Fruit fly (Drosophila melanogaster) whole organism, embryonic: Measurements from ENCODE around the gene CG11095.
A peak's percentile ranks its signal among the peaks of the same experiment; 100 is the strongest.

ENCODE experiments used
- Ada2b ChIP-seq: fragments of 200-800 bp; sonication (Bioruptor generic); IDR thresholded peaks from 2 replicates; pipeline ENCODE4 v1.3.6; 2022; ENCODE audit warnings: missing biosample characterization, missing genetic modification characterization
- CG10431 ChIP-seq: fragments of 200-800 bp; sonication (Bioruptor generic); optimal IDR thresholded peaks from 3 replicates; lab custom pipeline; 2018; ENCODE audit warnings: missing biosample characterization, mild to moderate bottlenecking, missing genetic modification characterization
- CG12155 ChIP-seq: fragments of 200-800 bp; sonication (Bioruptor generic); optimal IDR thresholded peaks from 3 replicates; lab custom pipeline; 2016; ENCODE audit warnings: missing biosample characterization, missing genetic modification characterization
- CG12744 ChIP-seq: fragments of 200-800 bp; sonication (Bioruptor generic); optimal IDR thresholded peaks from 2 replicates; lab custom pipeline; 2016; ENCODE audit warnings: missing biosample characterization, missing genetic modification characterization
- CG1603 ChIP-seq: fragments of 200-800 bp; sonication (Bioruptor generic); optimal IDR thresholded peaks from 2 replicates; lab custom pipeline; 2019; ENCODE audit warnings: missing biosample characterization, mild to moderate bottlenecking, missing genetic modification characterization, moderate library complexity
- CG17568 ChIP-seq: fragments of 200-800 bp; sonication (Bioruptor generic); optimal IDR thresholded peaks from 2 replicates; lab custom pipeline; 2018; ENCODE audit warnings: missing biosample characterization, mild to moderate bottlenecking, missing genetic modification characterization, moderate library complexity
- CG18599 ChIP-seq: fragments of 200-800 bp; sonication (Bioruptor generic); optimal IDR thresholded peaks from 3 replicates; lab custom pipeline; 2017; ENCODE audit warnings: missing biosample characterization, missing genetic modification characterization, mild to moderate bottlenecking, moderate library complexity, missing genetic modification reagents
- CG2116 ChIP-seq: fragments of 200-800 bp; sonication (Bioruptor generic); optimal IDR thresholded peaks from 3 replicates; lab custom pipeline; 2018; ENCODE audit warnings: missing biosample characterization, mild to moderate bottlenecking, missing genetic modification characterization
- CG2202 ChIP-seq: fragments of 200-800 bp; sonication (Bioruptor generic); optimal IDR thresholded peaks from 2 replicates; lab custom pipeline; 2018; ENCODE audit warnings: missing biosample characterization, mild to moderate bottlenecking, missing genetic modification characterization
- CG31224 ChIP-seq: fragments of 200-800 bp; sonication (Bioruptor generic); IDR thresholded peaks from 2 replicates; pipeline ENCODE4 v1.3.6; 2022; ENCODE audit warnings: missing biosample characterization, missing genetic modification characterization
- CG32532 ChIP-seq: fragments of 200-800 bp; sonication (Bioruptor generic); IDR thresholded peaks from 2 replicates; pipeline ENCODE4 v1.3.6; 2022; ENCODE audit warnings: missing biosample characterization, missing genetic modification characterization
- CG42726 ChIP-seq: fragments of 200-800 bp; sonication (Bioruptor generic); IDR thresholded peaks from 2 replicates; pipeline ENCODE4 v1.3.6; 2022; ENCODE audit warnings: missing biosample characterization, missing genetic modification characterization; ENCODE audit not compliant: partially characterized antibody
- CG4424 ChIP-seq: fragments of 200-800 bp; sonication (Bioruptor generic); optimal IDR thresholded peaks from 3 replicates; lab custom pipeline; 2016; ENCODE audit warnings: missing biosample characterization, missing genetic modification characterization
- CG5245 ChIP-seq: fragments of 200-800 bp; sonication (Bioruptor generic); optimal IDR thresholded peaks from 3 replicates; lab custom pipeline; 2016; ENCODE audit warnings: missing biosample characterization, missing genetic modification characterization
- CG7963 ChIP-seq: fragments of 200-800 bp; sonication (Bioruptor generic); IDR thresholded peaks from 3 replicates; pipeline ENCODE4 v1.3.6; 2022; ENCODE audit warnings: missing biosample characterization, missing genetic modification characterization; ENCODE audit not compliant: partially characterized antibody
- CG8089 ChIP-seq: fragments of 200-800 bp; sonication (Bioruptor generic); optimal IDR thresholded peaks from 3 replicates; lab custom pipeline; 2016; ENCODE audit warnings: missing biosample characterization, missing genetic modification characterization
- Dek ChIP-seq: fragments of 200-800 bp; sonication (Bioruptor generic); optimal IDR thresholded peaks from 3 replicates; lab custom pipeline; 2019; ENCODE audit warnings: missing biosample characterization, mild to moderate bottlenecking, missing genetic modification characterization, moderate library complexity
- HLH3B ChIP-seq: fragments of 200-800 bp; sonication (Bioruptor generic); IDR thresholded peaks from 2 replicates; pipeline ENCODE4 v1.3.6; 2022; ENCODE audit warnings: missing biosample characterization, missing genetic modification characterization
- Hr3 ChIP-seq: fragments of 200-800 bp; sonication (Bioruptor generic); optimal IDR thresholded peaks from 3 replicates; lab custom pipeline; 2016; ENCODE audit warnings: missing biosample characterization, missing genetic modification characterization
- Hr51 ChIP-seq, 2 experiments: fragments of 200-800 bp; sonication (Bioruptor generic); optimal IDR thresholded peaks; 2 replicates in 1 of 2; 3 replicates in 1 of 2; lab custom pipeline; 2016 to 2018; ENCODE audit warnings: missing biosample characterization in 2 of 2, missing genetic modification characterization in 2 of 2, mild to moderate bottlenecking in 1 of 2, moderate library complexity in 1 of 2
- MTF-1 ChIP-seq: fragments of 200-800 bp; sonication (Bioruptor generic); optimal IDR thresholded peaks from 2 replicates; lab custom pipeline; 2018; ENCODE audit warnings: missing biosample characterization, mild to moderate bottlenecking, missing genetic modification characterization, borderline replicate concordance
- Ptx1 ChIP-seq: fragments of 200-800 bp; sonication (Bioruptor generic); IDR thresholded peaks from 2 replicates; pipeline ENCODE4 v1.3.6; 2022; ENCODE audit warnings: missing biosample characterization, missing genetic modification characterization
- YL-1 ChIP-seq: fragments of 200-800 bp; sonication (Bioruptor generic); optimal IDR thresholded peaks from 3 replicates; lab custom pipeline; 2017; ENCODE audit warnings: missing biosample characterization, mild to moderate bottlenecking, missing genetic modification characterization
- amos ChIP-seq: fragments of 200-800 bp; sonication (Bioruptor generic); IDR thresholded peaks from 2 replicates; pipeline ENCODE4 v1.3.6; 2022; ENCODE audit warnings: missing biosample characterization, missing genetic modification characterization; ENCODE audit not compliant: partially characterized antibody
- aop ChIP-seq: fragments of 200-800 bp; sonication (Bioruptor generic); IDR thresholded peaks from 2 replicates; pipeline ENCODE4 v1.3.6; 2022; ENCODE audit warnings: missing biosample characterization, missing genetic modification characterization
- bowl ChIP-seq: fragments of 200-800 bp; sonication (Bioruptor generic); IDR thresholded peaks from 2 replicates; pipeline ENCODE4 v1.3.6; 2022; ENCODE audit warnings: missing biosample characterization, missing genetic modification characterization
- bsh ChIP-seq, 2 experiments: fragments of 200-800 bp; sonication (Bioruptor generic); optimal IDR thresholded peaks; 2 replicates each; lab custom pipeline; 2017 to 2018; ENCODE audit warnings: mild to moderate bottlenecking in 2 of 2, missing biosample characterization in 2 of 2, missing genetic modification characterization in 2 of 2, moderate library complexity in 1 of 2
- chm ChIP-seq: fragments of 200-800 bp; sonication (Bioruptor generic); IDR thresholded peaks from 2 replicates; pipeline ENCODE4 v1.3.6; 2022; ENCODE audit warnings: missing biosample characterization, missing genetic modification characterization
- chn ChIP-seq: fragments of 200-800 bp; sonication (Bioruptor generic); optimal IDR thresholded peaks from 2 replicates; lab custom pipeline; 2016; ENCODE audit warnings: missing biosample characterization, missing genetic modification characterization
- crol ChIP-seq: fragments of 200-800 bp; sonication (Bioruptor generic); IDR thresholded peaks from 2 replicates; pipeline ENCODE4 v1.3.6; 2022; ENCODE audit warnings: missing biosample characterization, missing genetic modification characterization
- dmrt99B ChIP-seq: fragments of 200-800 bp; sonication (Bioruptor generic); optimal IDR thresholded peaks from 2 replicates; lab custom pipeline; 2018; ENCODE audit warnings: missing biosample characterization, mild to moderate bottlenecking, missing genetic modification characterization, moderate library complexity
- grau ChIP-seq: fragments of 200-800 bp; optimal IDR thresholded peaks from 3 replicates; lab custom pipeline; 2019; ENCODE audit warnings: missing biosample characterization, mild to moderate bottlenecking, missing genetic modification characterization, moderate library complexity
- jing ChIP-seq: fragments of 200-800 bp; sonication (Bioruptor generic); optimal IDR thresholded peaks from 2 replicates; lab custom pipeline; 2018; ENCODE audit warnings: missing biosample characterization, mild to moderate bottlenecking, missing genetic modification characterization
- kah ChIP-seq: fragments of 200-800 bp; sonication (Bioruptor generic); optimal IDR thresholded peaks from 2 replicates; lab custom pipeline; 2018; ENCODE audit warnings: missing biosample characterization, mild to moderate bottlenecking, missing genetic modification characterization
- mam ChIP-seq: fragments of 200-800 bp; sonication (Bioruptor generic); optimal IDR thresholded peaks from 3 replicates; lab custom pipeline; 2016; ENCODE audit warnings: missing biosample characterization, missing genetic modification characterization
- mirr ChIP-seq: fragments of 200-800 bp; sonication (Bioruptor generic); optimal IDR thresholded peaks from 3 replicates; lab custom pipeline; 2018; ENCODE audit warnings: missing biosample characterization, mild to moderate bottlenecking, missing genetic modification characterization
- nerfin-1 ChIP-seq: fragments of 200-800 bp; sonication (Bioruptor generic); optimal IDR thresholded peaks from 3 replicates; lab custom pipeline; 2019; ENCODE audit warnings: missing biosample characterization, mild to moderate bottlenecking, missing genetic modification characterization, moderate library complexity
- otp ChIP-seq: fragments of 200-800 bp; sonication (Bioruptor generic); IDR thresholded peaks from 3 replicates; pipeline ENCODE4, ENCODE4 v1.3.6; 2022; ENCODE audit warnings: missing biosample characterization, missing genetic modification characterization
- pros ChIP-seq: fragments of 200-800 bp; sonication (Bioruptor generic); optimal IDR thresholded peaks from 3 replicates; lab custom pipeline; 2019; ENCODE audit warnings: missing biosample characterization, mild to moderate bottlenecking, missing genetic modification characterization, moderate library complexity
- row ChIP-seq: fragments of 200-800 bp; sonication (Bioruptor generic); IDR thresholded peaks from 3 replicates; pipeline ENCODE4 v1.3.6; 2022; ENCODE audit warnings: missing biosample characterization, missing genetic modification characterization
- slbo ChIP-seq: fragments of 200-800 bp; sonication (Bioruptor generic); IDR thresholded peaks from 2 replicates; pipeline ENCODE4 v1.3.6; 2022; ENCODE audit warnings: missing biosample characterization, missing genetic modification characterization
- slou ChIP-seq: fragments of 200-800 bp; sonication (Bioruptor generic); optimal IDR thresholded peaks from 3 replicates; lab custom pipeline; 2016; ENCODE audit warnings: missing biosample characterization, missing genetic modification characterization
- stc ChIP-seq: fragments of 200-800 bp; sonication (Bioruptor generic); IDR thresholded peaks from 2 replicates; pipeline ENCODE4 v1.3.6; 2022; ENCODE audit warnings: missing biosample characterization, missing genetic modification characterization
- tll ChIP-seq, 2 experiments: fragments of 200-800 bp in 1 of 2; fragments of >200 bp in 1 of 2; sonication (Bioruptor generic) in 1 of 2; optimal IDR thresholded peaks; 2 replicates each; lab custom pipeline; 2017 to 2019; ENCODE audit warnings: missing biosample characterization in 2 of 2, missing genetic modification characterization in 2 of 2, mild to moderate bottlenecking in 1 of 2, moderate library complexity in 1 of 2
- unpg ChIP-seq: fragments of 200-800 bp; sonication (Bioruptor generic); optimal IDR thresholded peaks from 3 replicates; lab custom pipeline; 2018; ENCODE audit warnings: missing biosample characterization, mild to moderate bottlenecking, missing genetic modification characterization, moderate library complexity
- usp ChIP-seq: fragments of >200 bp; optimal IDR thresholded peaks from 2 replicates; lab custom pipeline; 2017; ENCODE audit warnings: missing biosample characterization, missing genetic modification characterization
- vfl ChIP-seq: fragments of 200-800 bp; sonication (Bioruptor generic); optimal IDR thresholded peaks from 2 replicates; lab custom pipeline; 2016; ENCODE audit warnings: missing biosample characterization, missing genetic modification characterization
- vvl ChIP-seq: fragments of 200-800 bp; sonication (Bioruptor generic); IDR thresholded peaks from 2 replicates; pipeline ENCODE4 v1.3.6; 2022; ENCODE audit warnings: missing biosample characterization, missing genetic modification characterization
- zfh2 ChIP-seq: fragments of 200-800 bp; sonication (Bioruptor generic); optimal IDR thresholded peaks from 2 replicates; lab custom pipeline; 2016; ENCODE audit warnings: missing biosample characterization, missing genetic modification characterization

Gene CG11095

DNA sequence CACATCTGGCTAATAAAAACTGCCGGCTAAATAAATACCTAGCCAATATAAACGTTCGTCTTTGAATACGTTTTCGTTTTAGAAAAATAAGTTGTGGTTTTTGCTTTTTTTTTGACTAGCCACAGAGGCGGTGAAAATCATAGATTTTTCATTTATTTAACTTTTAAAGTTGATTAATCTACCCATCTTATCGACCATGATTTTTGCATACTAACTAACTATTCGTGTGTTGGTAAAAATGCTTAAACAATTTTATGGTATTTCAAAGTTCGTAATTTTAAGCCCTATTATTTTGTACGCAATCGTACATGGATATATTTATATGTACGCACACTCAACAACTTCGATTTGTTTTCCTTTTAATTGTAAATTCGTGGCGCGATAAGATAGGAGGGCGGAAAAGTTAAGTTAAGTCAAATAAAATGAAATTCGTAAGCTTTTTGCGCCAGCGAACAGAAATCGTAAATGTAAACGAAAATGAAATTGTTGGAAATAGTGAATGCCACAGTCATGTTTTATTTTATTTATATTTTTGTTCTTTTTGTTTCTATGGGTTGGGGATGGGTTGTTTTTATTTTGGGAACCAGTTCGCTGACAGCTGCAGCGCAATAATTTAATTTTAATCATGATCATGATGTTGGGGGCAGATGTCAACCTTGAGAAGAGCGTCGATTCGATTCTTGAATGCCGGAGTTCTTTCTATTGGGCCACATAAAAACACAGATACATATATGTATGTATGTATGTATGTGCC lies 6.1 kb downstream of the CG11095 start (continued):
- TF ChIP-seq CG2116 (GFP tag; lab: Kevin White, UChicago) = no peak
- TF ChIP-seq usp (GFP tag; lab: Kevin White, UChicago) = no peak
- peak in 1 of 2 experiments; percentile 69 for TF ChIP-seq Hr51 (GFP tag; optimal IDR thresholded peaks at IDR 0.05; lab: Kevin White, UChicago)
- TF ChIP-seq vfl (GFP tag; lab: Kevin White, UChicago) = peak; percentile 47
- no peak for TF ChIP-seq CG42726
- TF ChIP-seq tll (GFP tag; optimal IDR thresholded peaks at IDR 0.05; lab: Kevin White, UChicago) = no peak
- no peak for TF ChIP-seq jing (GFP tag; lab: Kevin White, UChicago)
- TF ChIP-seq CG4424 (GFP tag; lab: Kevin White, UChicago) = peak; percentile 26
- peak; percentile 63 for TF ChIP-seq unpg (GFP tag; lab: Kevin White, UChicago)
- no peak for TF ChIP-seq bowl (GFP tag; lab: Robert Waterston, UW)
- TF ChIP-seq YL-1 = no peak
- 0 out of 2 replicates have a peak, but pooled peaks have one; percentile 20 for TF ChIP-seq Ptx1 (GFP tag; lab: Robert Waterston, UW)
- peak; percentile 63 for TF ChIP-seq grau (tag; lab: Kevin White, UChicago)
- TF ChIP-seq CG8089 (GFP tag; lab: Kevin White, UChicago) = no peak
- TF ChIP-seq pros = no peak
- peak; percentile 27 for TF ChIP-seq Dek (tag; lab: Kevin White, UChicago)
- TF ChIP-seq CG31224 = 0 out of 2 replicates have a peak, but pooled peaks have one; percentile 7
- peak; percentile 75 for TF ChIP-seq CG18599 (GFP tag; lab: Kevin White, UChicago)
- no peak for TF ChIP-seq kah (GFP tag; lab: Kevin White, UChicago)
- TF ChIP-seq mirr (GFP tag; lab: Kevin White, UChicago) = no peak
- TF ChIP-seq chn (GFP tag; lab: Kevin White, UChicago) = no peak
- TF ChIP-seq mam (GFP tag; lab: Kevin White, UChicago) = peak; percentile 7
- TF ChIP-seq zfh2 (GFP tag; lab: Kevin White, UChicago) = peak; percentile 6
- 0 out of 3 replicates have a peak, but pooled peaks have one; percentile 10 for TF ChIP-seq otp
- TF ChIP-seq stc (GFP tag; lab: Robert Waterston, UW) = peak; percentile 63
- no peak for TF ChIP-seq Hr3 (GFP tag; lab: Kevin White, UChicago)
- TF ChIP-seq CG1603 = peak; percentile 5
- TF ChIP-seq aop (GFP tag; lab: Robert Waterston, UW) = no peak
- TF ChIP-seq vvl = peak; percentile 62; the same call in 1 of the 2 replicates
- no peak for TF ChIP-seq CG10431 (GFP tag; lab: Kevin White, UChicago)
- TF ChIP-seq crol (GFP tag; lab: Robert Waterston, UW) = no peak
- TF ChIP-seq CG2202 (tag; lab: Kevin White, UChicago) = no peak
- peak; percentile 58; the same call in 1 of the 2 replicates for TF ChIP-seq Ada2b (GFP tag; lab: Robert Waterston, UW)
- TF ChIP-seq CG17568 (GFP tag; lab: Kevin White, UChicago) = peak; percentile 9
- no peak for TF ChIP-seq chm
- TF ChIP-seq CG5245 (GFP tag; lab: Kevin White, UChicago) = no peak
- no peak for TF ChIP-seq MTF-1
- no peak for TF ChIP-seq CG12155
- peak; percentile 62; the same call in 2 of the 3 replicates for TF ChIP-seq row (GFP tag; lab: Robert Waterston, UW)
- peak; percentile 46 for TF ChIP-seq slbo (GFP tag; lab: Robert Waterston, UW)
- no peak for TF ChIP-seq amos (GFP tag; lab: Robert Waterston, UW)
- peak; percentile 59 for TF ChIP-seq dmrt99B (tag; lab: Kevin White, UChicago)
- TF ChIP-seq CG32532 = peak; percentile 63; the same call in 1 of the 2 replicates
- peak; percentile 26 for TF ChIP-seq CG12744 (GFP tag; lab: Kevin White, UChicago)
- no peak for TF ChIP-seq CG7963
- no peak for TF ChIP-seq nerfin-1 (tag; lab: Kevin White, UChicago)
- peak in 1 of 2 experiments; percentile 51 for TF ChIP-seq bsh (GFP tag; optimal IDR thresholded peaks at IDR 0.05; lab: Kevin White, UChicago)
- no peak for TF ChIP-seq HLH3B
- no peak for TF ChIP-seq slou (GFP tag; lab: Kevin White, UChicago)
